Fruit fly (Drosophila melanogaster) whole organism: Measurements from ENCODE around the gene Mzt1.

Experiments used
- CG8478 ChIP-seq: fragments of >200 bp; optimal IDR thresholded peaks from 2 replicates; lab custom pipeline; 2018; ENCODE audit warnings: inconsistent platforms
- Dll ChIP-seq: fragments of >200 bp; optimal IDR thresholded peaks from 2 replicates; lab custom pipeline; 2017
- EcR ChIP-seq, 2 experiments: fragments of >200 bp; optimal IDR thresholded peaks; 2 replicates each; lab custom pipeline; 2017; ENCODE audit warnings: missing biosample characterization in 2 of 2, missing genetic modification characterization in 2 of 2, missing genetic modification reagents in 2 of 2
- pan ChIP-seq: fragments of >200 bp; optimal IDR thresholded peaks from 2 replicates; lab custom pipeline; 2017
- psq ChIP-seq: fragments of >200 bp; optimal IDR thresholded peaks from 2 replicates; lab custom pipeline; 2017
- usp ChIP-seq: fragments of >200 bp; optimal IDR thresholded peaks from 2 replicates; lab custom pipeline; 2017; ENCODE audit warnings: missing biosample characterization, missing genetic modification characterization, mixed read lengths

The Mzt1 gene

DNA sequence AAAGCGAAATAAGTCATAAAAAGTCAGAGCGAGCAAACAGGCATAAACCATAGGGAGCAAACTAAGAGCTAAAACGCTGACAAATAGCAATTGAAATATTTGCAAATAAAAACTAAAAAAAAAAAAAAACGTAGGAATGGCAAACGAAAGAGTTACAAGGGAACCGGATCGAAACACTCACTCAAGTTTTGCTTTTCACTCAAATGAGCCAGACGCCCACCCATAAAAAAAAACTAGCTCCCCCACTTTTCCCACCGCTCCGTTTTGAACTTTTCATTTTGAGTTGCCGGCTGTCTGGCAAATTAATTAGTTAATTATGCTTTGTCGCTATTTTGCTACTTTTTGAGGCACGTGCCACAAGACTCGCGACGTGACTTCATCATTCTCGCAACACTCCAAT is 25.8 kb downstream of the Mzt1 start:
- TF ChIP-seq usp (GFP tag; lab: Kevin White, UChicago) = no peak
- TF ChIP-seq EcR (GFP tag; optimal IDR thresholded peaks at IDR 0.05; lab: Kevin White, UChicago) = no peak

DNA sequence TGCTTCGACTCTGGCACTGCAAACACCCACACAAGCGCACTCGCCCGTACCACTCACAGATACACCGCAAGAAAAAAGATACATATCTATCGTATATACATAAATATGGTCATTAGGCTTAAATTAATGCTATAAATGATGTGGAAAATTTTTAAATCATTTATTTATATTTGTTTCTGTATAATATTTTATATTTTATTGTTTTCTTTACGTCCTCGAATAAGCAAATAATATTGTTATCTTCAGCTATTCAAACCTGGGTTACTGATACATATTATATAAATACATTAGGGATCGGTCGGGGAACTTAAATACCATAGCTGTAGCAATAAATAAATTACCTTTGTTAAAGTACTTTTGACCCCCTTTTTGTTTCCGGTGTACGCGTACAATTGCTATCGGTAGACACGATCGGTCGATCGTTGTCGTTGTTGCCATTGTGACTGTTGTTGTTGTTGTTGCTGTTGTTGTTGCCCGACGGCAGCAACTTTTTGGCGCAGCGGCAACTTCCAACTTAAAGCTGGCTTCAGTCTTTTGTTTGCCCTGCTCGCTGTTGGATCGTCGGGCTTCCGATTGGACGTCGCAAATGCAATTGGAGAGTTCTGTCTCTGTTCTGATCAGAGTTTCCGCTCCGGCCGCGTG is 28.5 kb downstream of the Mzt1 start:
- TF ChIP-seq pan (lab: Kevin White, UChicago) (peak; percentile 31), psq (lab: Kevin White, UChicago) (no peak)

DNA sequence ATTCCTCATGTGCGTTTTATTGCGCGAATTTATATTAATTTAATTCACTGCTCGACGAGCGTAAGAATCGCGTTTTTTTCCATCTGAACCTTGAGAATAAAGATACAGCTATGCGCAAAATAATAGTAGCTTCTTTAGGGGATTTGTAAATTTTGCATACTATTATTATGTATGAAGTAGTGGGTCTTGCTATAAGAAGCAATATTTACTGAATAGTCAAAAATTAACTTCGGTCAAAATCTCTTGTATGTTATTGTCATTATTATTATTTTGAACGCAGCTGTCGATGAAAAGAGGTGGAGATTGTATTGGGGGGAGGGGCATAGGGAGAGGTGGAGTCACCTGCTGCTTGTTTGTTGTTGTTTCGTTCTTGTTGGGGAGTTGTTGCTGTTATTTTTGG is 29.7 kb downstream of the Mzt1 start:
- TF ChIP-seq psq (lab: Kevin White, UChicago) (no peak), CG8478 (no peak), usp (GFP tag; lab: Kevin White, UChicago) (no peak), Dll (lab: Kevin White, UChicago) (no peak), pan (lab: Kevin White, UChicago) (no peak), EcR (GFP tag; optimal IDR thresholded peaks at IDR 0.05; lab: Kevin White, UChicago) (no peak)

dm6 chr3L:2421138-2421537 is 32.1 kb downstream of the Mzt1 start:
- TF ChIP-seq Dll (lab: Kevin White, UChicago) (no peak), CG8478 (no peak), pan (lab: Kevin White, UChicago) (no peak)

dm6 chr3L:2422763-2423162 is 33.7 kb downstream of the Mzt1 start:
- no peak for TF ChIP-seq pan (lab: Kevin White, UChicago)
- TF ChIP-seq EcR (GFP tag; optimal IDR thresholded peaks at IDR 0.05; lab: Kevin White, UChicago) = no peak
- TF ChIP-seq Dll (lab: Kevin White, UChicago) = no peak
- TF ChIP-seq usp (GFP tag; lab: Kevin White, UChicago) = no peak
- no peak for TF ChIP-seq psq (lab: Kevin White, UChicago)
- no peak for TF ChIP-seq CG8478

DNA sequence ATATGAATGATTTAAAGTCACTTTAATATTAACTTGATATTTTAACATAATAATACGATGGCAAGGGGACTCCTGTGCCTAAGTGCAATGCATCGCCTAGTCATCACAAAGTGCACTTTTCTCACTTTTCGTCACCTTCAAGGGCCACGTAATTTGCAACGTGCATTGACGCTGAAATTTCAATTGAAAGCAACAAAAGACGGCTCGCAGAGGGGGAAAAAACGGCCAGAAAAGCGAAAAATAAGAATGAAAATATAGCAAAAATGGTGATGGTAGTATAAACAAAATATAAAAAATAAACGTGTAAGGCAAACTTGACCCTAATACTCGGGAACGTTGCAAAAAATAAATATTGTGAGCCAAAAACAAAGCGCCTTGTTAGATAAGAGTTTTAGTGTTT is 34.5 kb downstream of the Mzt1 start:
- TF ChIP-seq psq (lab: Kevin White, UChicago) (no peak), pan (lab: Kevin White, UChicago) (no peak), Dll (lab: Kevin White, UChicago) (no peak), usp (GFP tag; lab: Kevin White, UChicago) (no peak), CG8478 (no peak), EcR (GFP tag; optimal IDR thresholded peaks at IDR 0.05; lab: Kevin White, UChicago) (no peak)

dm6 chr3L:2424094-2424493 is 35.0 kb downstream of the Mzt1 start:
- no peak for TF ChIP-seq usp (GFP tag; lab: Kevin White, UChicago)
- TF ChIP-seq psq (lab: Kevin White, UChicago) = no peak
- TF ChIP-seq Dll (lab: Kevin White, UChicago) = no peak
- TF ChIP-seq CG8478 = no peak
- TF ChIP-seq pan (lab: Kevin White, UChicago) = no peak
- no peak for TF ChIP-seq EcR (GFP tag; optimal IDR thresholded peaks at IDR 0.05; lab: Kevin White, UChicago)

- TF ChIP-seq EcR (GFP tag; optimal IDR thresholded peaks at IDR 0.05; lab: Kevin White, UChicago) (no peak), pan (lab: Kevin White, UChicago) (no peak), Dll (lab: Kevin White, UChicago) (no peak), psq (lab: Kevin White, UChicago) (no peak), usp (GFP tag; lab: Kevin White, UChicago) (no peak), CG8478 (no peak)
These were observed 36.6 kb downstream of the Mzt1 start for dm6 chr3L:2425687-2426086.

- TF ChIP-seq Dll (lab: Kevin White, UChicago) (no peak), CG8478 (no peak), pan (lab: Kevin White, UChicago) (no peak), psq (lab: Kevin White, UChicago) (no peak)
These were observed 37.4 kb downstream of the Mzt1 start for dm6 chr3L:2426407-2426951.

DNA sequence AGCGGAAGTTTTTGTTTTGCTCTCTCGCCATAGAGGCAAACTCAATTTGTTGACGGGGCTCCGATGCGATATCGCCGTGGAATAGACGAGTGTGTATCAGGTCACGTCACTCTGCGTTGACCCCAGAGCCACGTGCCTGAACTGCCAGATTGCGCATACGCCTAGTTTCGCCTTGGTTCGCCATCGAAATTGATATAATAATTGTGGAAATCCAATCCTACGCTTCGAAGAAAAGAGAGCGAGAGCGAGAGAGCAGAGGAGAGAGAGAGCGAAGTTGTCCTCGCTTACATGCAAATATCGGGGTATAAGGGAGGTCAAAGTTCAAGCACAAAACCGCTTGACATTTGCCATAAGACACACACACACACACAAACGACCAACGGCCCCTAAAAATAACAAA is 38.1 kb downstream of the Mzt1 start:
- no peak for TF ChIP-seq psq (lab: Kevin White, UChicago)
- TF ChIP-seq CG8478 = no peak
- no peak for TF ChIP-seq EcR (GFP tag; optimal IDR thresholded peaks at IDR 0.05; lab: Kevin White, UChicago)
- TF ChIP-seq pan (lab: Kevin White, UChicago) = no peak
- TF ChIP-seq usp (GFP tag; lab: Kevin White, UChicago) = no peak
- TF ChIP-seq Dll (lab: Kevin White, UChicago) = no peak

dm6 chr3L:2428488-2429302 is 39.6 kb downstream of the Mzt1 start:
- TF ChIP-seq psq (lab: Kevin White, UChicago) = no peak
- no peak for TF ChIP-seq pan (lab: Kevin White, UChicago)
- no peak for TF ChIP-seq usp (GFP tag; lab: Kevin White, UChicago)
- no peak for TF ChIP-seq Dll (lab: Kevin White, UChicago)
- TF ChIP-seq CG8478 = no peak
- no peak for TF ChIP-seq EcR (GFP tag; optimal IDR thresholded peaks at IDR 0.05; lab: Kevin White, UChicago)

DNA sequence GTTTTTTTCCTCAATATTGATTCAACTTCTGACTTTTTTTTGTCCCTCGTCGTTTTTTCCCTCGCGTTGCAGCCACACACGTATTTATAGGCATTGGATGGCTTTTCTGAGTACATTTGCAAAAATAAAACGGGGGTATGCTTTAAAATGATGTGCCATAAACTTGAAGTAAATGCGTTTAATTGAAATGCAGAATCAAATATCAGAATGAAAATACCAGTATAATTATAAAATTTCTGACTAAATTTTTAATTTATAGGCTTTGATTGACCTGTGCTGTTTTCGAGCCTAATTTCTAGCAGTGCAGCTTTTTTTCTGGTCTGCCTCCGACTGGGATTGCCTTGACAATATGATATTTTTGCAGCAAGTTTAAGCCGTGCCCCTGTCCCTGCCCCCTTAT is 42.3 kb downstream of the Mzt1 start:
- TF ChIP-seq Dll (lab: Kevin White, UChicago) (no peak), EcR (GFP tag; optimal IDR thresholded peaks at IDR 0.05; lab: Kevin White, UChicago) (no peak), pan (lab: Kevin White, UChicago) (no peak), CG8478 (no peak), usp (GFP tag; lab: Kevin White, UChicago) (no peak), psq (lab: Kevin White, UChicago) (no peak)
